Worm (Caenorhabditis elegans): ENCODE data around the gene F10G7.9.

DNA sequence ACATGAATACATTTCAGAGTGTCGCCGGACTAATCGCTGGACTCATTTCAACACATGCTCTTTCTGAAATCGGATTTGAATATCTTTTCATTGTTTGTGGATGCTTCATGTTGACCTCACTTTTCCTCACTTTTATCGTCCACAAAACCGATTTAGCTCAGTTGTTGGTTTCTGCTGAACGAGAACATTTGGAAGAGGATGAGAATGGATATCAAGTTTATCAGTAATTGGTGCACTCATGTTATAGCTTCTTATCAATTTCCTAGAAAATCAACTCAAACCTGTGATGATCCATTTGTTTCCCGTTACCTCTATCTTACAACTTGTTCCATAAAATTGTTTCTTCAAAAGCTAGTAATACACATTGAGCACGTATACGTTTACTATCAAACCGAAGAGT is 10.2 kb downstream of the F10G7.9 start:
- TF ChIP-seq elt-3 (tag; optimal IDR thresholded peaks at IDR 0.05) (no peak), nhr-12 (tag; optimal IDR thresholded peaks at IDR 0.05) (no peak), aly-2 (tag; optimal IDR thresholded peaks at IDR 0.05) (peak; percentile 40), unc-98 (GFP tag; IDR thresholded peaks at IDR 0.05) (no peak), lin-13 (GFP tag; optimal IDR thresholded peaks at IDR 0.05) (no peak), unc-130 (tag; optimal IDR thresholded peaks at IDR 0.05) (no peak), snpc-4 (tag; optimal IDR thresholded peaks at IDR 0.05) (no peak), pqm-1 (tag; optimal IDR thresholded peaks at IDR 0.05) (no peak), nhr-28 (tag; optimal IDR thresholded peaks at IDR 0.05) (no peak), ceh-90 (tag; optimal IDR thresholded peaks at IDR 0.05) (no peak), nhr-77 (tag; optimal IDR thresholded peaks at IDR 0.05) (no peak), ztf-11 (tag; optimal IDR thresholded peaks at IDR 0.05) (no peak), fkh-8 (tag; optimal IDR thresholded peaks at IDR 0.05) (no peak)
